Fruit fly (Drosophila melanogaster) whole organism, prepupa: Measurements from ENCODE around the gene CG32022.

Experiments
- CG10631 ChIP-seq: fragments of 200-800 bp; sonication (Bioruptor generic); optimal IDR thresholded peaks from 2 replicates; lab custom pipeline; 2016; ENCODE audit warnings: missing biosample characterization, missing genetic modification characterization
- CG11294 ChIP-seq: fragments of 200-800 bp; sonication (Bioruptor generic); IDR thresholded peaks from 2 replicates; pipeline ENCODE4 v1.3.6; 2022; ENCODE audit warnings: missing biosample characterization, missing genetic modification characterization
- CG11902 ChIP-seq: fragments of 200-800 bp; sonication (Bioruptor generic); optimal IDR thresholded peaks from 3 replicates; lab custom pipeline; 2016; ENCODE audit warnings: missing biosample characterization, missing genetic modification characterization
- CG15336 ChIP-seq: fragments of 200-800 bp; sonication (Bioruptor generic); IDR thresholded peaks from 2 replicates; pipeline ENCODE4 v1.3.6; 2022; ENCODE audit warnings: missing biosample characterization, missing genetic modification characterization
- CG1621 ChIP-seq: fragments of 200-800 bp; sonication (Bioruptor generic); optimal IDR thresholded peaks from 3 replicates; lab custom pipeline; 2018; ENCODE audit warnings: missing biosample characterization, mild to moderate bottlenecking, missing genetic modification characterization
- CG16779 ChIP-seq: fragments of 200-800 bp; sonication (Bioruptor generic); optimal IDR thresholded peaks from 3 replicates; lab custom pipeline; 2017; ENCODE audit warnings: missing biosample characterization, mild to moderate bottlenecking, missing genetic modification characterization
- CG32006 ChIP-seq: fragments of 200-800 bp; sonication (Bioruptor generic); optimal IDR thresholded peaks from 3 replicates; lab custom pipeline; 2017; ENCODE audit warnings: missing biosample characterization, mild to moderate bottlenecking, missing genetic modification characterization
- CG34406 ChIP-seq: fragments of 200-800 bp; sonication (Bioruptor generic); optimal IDR thresholded peaks from 3 replicates; lab custom pipeline; 2016; ENCODE audit warnings: missing biosample characterization, missing genetic modification characterization
- CG6163 ChIP-seq: fragments of 200-800 bp; sonication (Bioruptor generic); IDR thresholded peaks from 3 replicates; pipeline ENCODE4 v1.3.6; 2022; ENCODE audit warnings: missing biosample characterization, missing genetic modification characterization
- CG6276 ChIP-seq: fragments of 200-800 bp; sonication (Bioruptor generic); optimal IDR thresholded peaks from 2 replicates; lab custom pipeline; 2017; ENCODE audit warnings: missing biosample characterization, mild to moderate bottlenecking, missing genetic modification characterization
- CG6808 ChIP-seq: fragments of 200-800 bp; sonication (Bioruptor generic); optimal IDR thresholded peaks from 3 replicates; lab custom pipeline; 2017; ENCODE audit warnings: missing biosample characterization, missing genetic modification characterization, mild to moderate bottlenecking, moderate library complexity, missing genetic modification reagents
- CG6854 ChIP-seq: fragments of 200-800 bp; sonication (Bioruptor generic); optimal IDR thresholded peaks from 2 replicates; lab custom pipeline; 2017; ENCODE audit warnings: missing biosample characterization, mild to moderate bottlenecking, missing genetic modification characterization
- CG7368 ChIP-seq: fragments of 200-800 bp; sonication (Bioruptor generic); optimal IDR thresholded peaks from 3 replicates; lab custom pipeline; 2016; ENCODE audit warnings: missing biosample characterization, missing genetic modification characterization
- CG8119 ChIP-seq: fragments of 200-800 bp; sonication (Bioruptor generic); IDR thresholded peaks from 3 replicates; pipeline ENCODE4 v1.3.6; 2022; ENCODE audit warnings: missing biosample characterization, missing genetic modification characterization
- CG8632 ChIP-seq: fragments of 200-800 bp; sonication (Bioruptor generic); optimal IDR thresholded peaks from 3 replicates; lab custom pipeline; 2016; ENCODE audit warnings: missing biosample characterization, missing genetic modification characterization
- CG9139 ChIP-seq: fragments of 200-800 bp; sonication (Bioruptor generic); optimal IDR thresholded peaks from 3 replicates; lab custom pipeline; 2017; ENCODE audit warnings: missing biosample characterization, mild to moderate bottlenecking, missing genetic modification characterization
- Eip75B ChIP-seq: fragments of 200-800 bp; sonication (Bioruptor generic); optimal IDR thresholded peaks from 3 replicates; lab custom pipeline; 2016; ENCODE audit warnings: missing biosample characterization, missing genetic modification characterization
- Eip78C ChIP-seq: fragments of 200-800 bp; sonication (Bioruptor generic); peaks from one replicate; lab custom pipeline; 2016; ENCODE audit warnings: missing biosample characterization, missing genetic modification characterization
- Eip93F ChIP-seq: fragments of 200-800 bp; sonication (Bioruptor generic); optimal IDR thresholded peaks from 2 replicates; lab custom pipeline; 2016; ENCODE audit warnings: missing biosample characterization, mild to moderate bottlenecking, missing genetic modification characterization
- Ets96B ChIP-seq: fragments of 200-800 bp; optimal IDR thresholded peaks from 2 replicates; lab custom pipeline; 2019; ENCODE audit warnings: missing biosample characterization, mild to moderate bottlenecking, missing genetic modification characterization, moderate library complexity
- Gug ChIP-seq: fragments of 200-800 bp; sonication (Bioruptor generic); IDR thresholded peaks from 2 replicates; pipeline ENCODE4 v1.3.6; 2022; ENCODE audit warnings: missing biosample characterization, missing genetic modification characterization
- Hr38 ChIP-seq: sonication (Bioruptor generic); optimal IDR thresholded peaks from 2 replicates; lab custom pipeline; 2016; ENCODE audit warnings: missing biosample characterization, missing genetic modification characterization
- Lpt ChIP-seq: fragments of 200-800 bp; sonication (Bioruptor generic); optimal IDR thresholded peaks from 3 replicates; lab custom pipeline; 2016; ENCODE audit warnings: missing biosample characterization, missing genetic modification characterization
- Met ChIP-seq: fragments of 200-800 bp; sonication (Bioruptor generic); optimal IDR thresholded peaks from 3 replicates; lab custom pipeline; 2016; ENCODE audit warnings: missing biosample characterization, missing genetic modification characterization
- OdsH ChIP-seq: fragments of 200-800 bp; sonication (Bioruptor generic); optimal IDR thresholded peaks from 3 replicates; lab custom pipeline; 2016; ENCODE audit warnings: missing biosample characterization, missing genetic modification characterization
- Sox102F ChIP-seq: fragments of 200-800 bp; sonication (Bioruptor generic); optimal IDR thresholded peaks from 2 replicates; lab custom pipeline; 2016; ENCODE audit warnings: missing biosample characterization, mild to moderate bottlenecking, missing genetic modification characterization
- achi ChIP-seq: fragments of 200-800 bp; sonication (Bioruptor generic); optimal IDR thresholded peaks from 3 replicates; lab custom pipeline; 2016; ENCODE audit warnings: missing biosample characterization, missing genetic modification characterization
- dsx ChIP-seq: fragments of 200-800 bp; optimal IDR thresholded peaks from 3 replicates; lab custom pipeline; 2019; ENCODE audit warnings: missing biosample characterization, mild to moderate bottlenecking, missing genetic modification characterization, moderate library complexity; ENCODE audit not compliant: poor library complexity, severe bottlenecking
- eg ChIP-seq: fragments of 200-800 bp; sonication (Bioruptor generic); IDR thresholded peaks from 3 replicates; pipeline ENCODE4 v1.3.6; 2022; ENCODE audit warnings: missing biosample characterization, missing genetic modification characterization
- esn ChIP-seq: fragments of 200-800 bp; sonication (Bioruptor generic); optimal IDR thresholded peaks from 2 replicates; lab custom pipeline; 2016; ENCODE audit warnings: missing biosample characterization, mild to moderate bottlenecking, missing genetic modification characterization, moderate library complexity
- fd59A ChIP-seq: fragments of 200-800 bp; sonication (Bioruptor generic); optimal IDR thresholded peaks from 2 replicates; lab custom pipeline; 2017; ENCODE audit warnings: missing biosample characterization, mild to moderate bottlenecking, missing genetic modification characterization, missing genetic modification reagents
- fd85E ChIP-seq: fragments of 200-800 bp; sonication (Bioruptor generic); optimal IDR thresholded peaks from 3 replicates; lab custom pipeline; 2016; ENCODE audit warnings: missing biosample characterization, missing genetic modification characterization
- fkh ChIP-seq: fragments of 200-800 bp; sonication (Bioruptor generic); optimal IDR thresholded peaks from 3 replicates; lab custom pipeline; 2017; ENCODE audit warnings: missing biosample characterization, mild to moderate bottlenecking, missing genetic modification characterization, moderate library complexity
- lz ChIP-seq: fragments of 200-800 bp; sonication (Bioruptor generic); optimal IDR thresholded peaks from 3 replicates; lab custom pipeline; 2016; ENCODE audit warnings: missing biosample characterization, missing genetic modification characterization
- net ChIP-seq: fragments of 200-800 bp; sonication (Bioruptor generic); optimal IDR thresholded peaks from 3 replicates; lab custom pipeline; 2016; ENCODE audit warnings: missing biosample characterization, missing genetic modification characterization
- pdm3 ChIP-seq: fragments of 200-800 bp; sonication (Bioruptor generic); optimal IDR thresholded peaks from 3 replicates; lab custom pipeline; 2016; ENCODE audit warnings: missing biosample characterization, missing genetic modification characterization
- salr ChIP-seq, 2 experiments: fragments of 200-800 bp; sonication (Bioruptor generic); optimal IDR thresholded peaks; 3 replicates each; lab custom pipeline; 2016 to 2018; ENCODE audit warnings: missing biosample characterization in 2 of 2, missing genetic modification characterization in 2 of 2, mild to moderate bottlenecking in 1 of 2
- ss ChIP-seq, 2 experiments: fragments of 200-800 bp; sonication (Bioruptor generic); optimal IDR thresholded peaks; 2 replicates in 1 of 2; 3 replicates in 1 of 2; lab custom pipeline; 2017 to 2018; ENCODE audit warnings: mild to moderate bottlenecking in 2 of 2, missing biosample characterization in 2 of 2, missing genetic modification characterization in 2 of 2, moderate library complexity in 1 of 2
- svp ChIP-seq: fragments of 200-800 bp; sonication (Bioruptor generic); peaks from one replicate; lab custom pipeline; 2016; ENCODE audit warnings: missing biosample characterization, missing genetic modification characterization
- topi ChIP-seq: fragments of 200-800 bp; sonication (Bioruptor generic); optimal IDR thresholded peaks from 3 replicates; lab custom pipeline; 2016; ENCODE audit warnings: missing biosample characterization, missing genetic modification characterization
- vri ChIP-seq: fragments of 200-800 bp; sonication (Bioruptor generic); optimal IDR thresholded peaks from 3 replicates; lab custom pipeline; 2016; ENCODE audit warnings: missing biosample characterization, mild to moderate bottlenecking, missing genetic modification characterization

CG32022 gene

DNA sequence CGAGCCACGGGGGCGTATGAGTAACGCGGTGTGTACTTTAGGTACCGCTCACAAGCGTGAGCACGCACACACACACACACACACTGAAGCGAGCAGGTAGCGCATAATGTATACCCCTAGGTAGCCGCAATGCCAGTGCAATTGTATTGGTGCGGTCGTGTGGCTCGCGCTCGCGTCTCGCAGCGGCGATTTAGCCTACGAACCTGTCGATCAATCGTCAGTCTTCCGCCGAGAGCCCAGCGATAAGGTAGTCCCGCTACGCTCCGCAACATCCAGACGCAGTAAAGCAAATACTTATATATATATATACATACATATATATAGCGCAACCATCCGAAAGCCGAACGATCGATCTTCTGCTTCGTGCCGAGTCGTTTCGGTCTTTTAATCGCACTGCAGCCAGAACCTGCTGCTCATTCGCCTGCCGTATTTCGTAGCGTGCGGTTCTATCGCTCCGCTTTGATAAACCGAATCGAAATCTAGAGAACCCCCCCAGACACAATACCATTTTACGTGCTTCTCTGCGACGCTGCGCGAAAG is 45.5 kb downstream of the CG32022 start, which contains the start of gene hry (continued):
- peak; percentile 73 for TF ChIP-seq dsx
- peak; percentile 59 for TF ChIP-seq fd85E (GFP tag; lab: Kevin White, UChicago)
- peak; percentile 53 for TF ChIP-seq CG16779 (tag; lab: Kevin White, UChicago)
- TF ChIP-seq eg: peak; percentile 62; the same call in 2 of the 3 replicates
- peak; percentile 59 for TF ChIP-seq CG15336 (GFP tag; lab: Robert Waterston, UW)
- no peak for TF ChIP-seq lz (GFP tag; lab: Kevin White, UChicago)
- TF ChIP-seq CG6854 (GFP tag; lab: Kevin White, UChicago): peak; percentile 94
- peak; percentile 90 for TF ChIP-seq fkh (GFP tag; lab: Kevin White, UChicago)
- TF ChIP-seq Sox102F (GFP tag; lab: Kevin White, UChicago): peak; percentile 59
- peak; percentile 0 for TF ChIP-seq CG32006 (GFP tag; lab: Kevin White, UChicago)
- peak; percentile 46 for TF ChIP-seq topi (GFP tag; lab: Kevin White, UChicago)
- TF ChIP-seq ss (GFP tag; optimal IDR thresholded peaks at IDR 0.05; lab: Kevin White, UChicago): peak; percentile 74 to 88
- TF ChIP-seq Eip93F (GFP tag; lab: Kevin White, UChicago): peak; percentile 85
- peak; percentile 61 for TF ChIP-seq Eip75B (GFP tag; lab: Kevin White, UChicago)
- TF ChIP-seq CG11294 (GFP tag; lab: Robert Waterston, UW): no peak
- TF ChIP-seq fd59A (GFP tag; lab: Kevin White, UChicago): no peak
- TF ChIP-seq Eip78C (GFP tag; lab: Kevin White, UChicago): peak; percentile 83
- TF ChIP-seq CG34406 (GFP tag; lab: Kevin White, UChicago): peak; percentile 39
- peak; percentile 3 for TF ChIP-seq OdsH (GFP tag; lab: Kevin White, UChicago)
- no peak for TF ChIP-seq salr (GFP tag; optimal IDR thresholded peaks at IDR 0.05; lab: Kevin White, UChicago)
- peak; percentile 25 for TF ChIP-seq esn (GFP tag; lab: Kevin White, UChicago)
- TF ChIP-seq CG1621 (tag; lab: Kevin White, UChicago): peak; percentile 53
- TF ChIP-seq Hr38 (GFP tag; lab: Kevin White, UChicago): no peak
- peak; percentile 88 for TF ChIP-seq vri (GFP tag; lab: Kevin White, UChicago)
- TF ChIP-seq CG8632 (GFP tag; lab: Kevin White, UChicago): peak; percentile 17
- peak; percentile 19 for TF ChIP-seq achi (GFP tag; lab: Kevin White, UChicago)
- TF ChIP-seq CG6808 (GFP tag; lab: Kevin White, UChicago): peak; percentile 61
- TF ChIP-seq Ets96B (tag; lab: Kevin White, UChicago): peak; percentile 24
- no peak for TF ChIP-seq pdm3 (GFP tag; lab: Kevin White, UChicago)
- TF ChIP-seq CG11902: no peak
- TF ChIP-seq svp: peak; percentile 93

dm6 chr3L:8675029-8675544 is 46.0 kb downstream of the CG32022 start:
- no peak for TF ChIP-seq Lpt (GFP tag; lab: Kevin White, UChicago)
- TF ChIP-seq CG7368: no peak
- TF ChIP-seq CG10631 (GFP tag; lab: Kevin White, UChicago): no peak

DNA sequence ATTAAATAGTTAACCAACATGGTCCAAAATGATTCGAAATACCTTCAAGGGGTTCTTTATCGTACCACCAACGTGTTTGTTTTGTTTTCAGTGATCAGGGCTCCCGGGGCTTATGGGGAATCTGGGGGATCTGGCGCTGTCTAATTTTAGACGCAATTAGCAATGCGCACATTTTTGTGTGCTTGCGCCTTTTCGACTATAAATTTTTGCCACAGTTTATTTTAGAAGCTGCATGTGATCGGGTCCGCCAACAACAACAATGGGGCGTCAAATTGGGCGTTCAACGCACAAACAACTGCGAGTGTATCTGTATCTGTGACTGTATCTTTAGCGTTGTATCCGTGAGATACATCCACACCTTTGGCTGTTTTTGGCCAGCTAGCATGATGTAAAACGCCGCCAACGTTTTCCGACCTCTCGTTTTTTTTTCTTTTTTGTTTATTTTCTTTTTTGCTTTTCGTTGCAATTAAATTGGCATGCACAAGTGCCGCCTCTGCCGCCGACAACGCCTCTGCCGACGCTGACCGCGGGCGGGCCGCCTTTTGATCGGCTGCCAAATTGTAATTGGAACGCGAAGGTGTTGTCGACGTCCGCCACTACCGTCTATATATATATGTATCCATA is 47.6 kb downstream of the CG32022 start:
- TF ChIP-seq achi (GFP tag; lab: Kevin White, UChicago) (no peak), Met (GFP tag; lab: Kevin White, UChicago) (no peak), ss (GFP tag; optimal IDR thresholded peaks at IDR 0.05; lab: Kevin White, UChicago) (no peak), eg (peak; percentile 76), Eip78C (GFP tag; lab: Kevin White, UChicago) (peak; percentile 25), svp (peak; percentile 20), CG15336 (GFP tag; lab: Robert Waterston, UW) (peak; percentile 56), CG9139 (no peak), Gug (GFP tag; lab: Robert Waterston, UW) (no peak), net (peak; percentile 42), salr (GFP tag; optimal IDR thresholded peaks at IDR 0.05; lab: Kevin White, UChicago) (peak in 1 of 2 experiments; percentile 28), CG6276 (GFP tag; lab: Kevin White, UChicago) (peak; percentile 63), CG8119 (GFP tag; lab: Robert Waterston, UW) (peak; percentile 63), CG6163 (GFP tag; lab: Robert Waterston, UW) (peak; percentile 65; the same call in 2 of the 3 replicates), CG32006 (GFP tag; lab: Kevin White, UChicago) (no peak)
- TF ChIP-seq, all 60 proteins: peak for 9
